Worm (Caenorhabditis elegans): ENCODE data around the gene F29B9.11.
A peak's percentile ranks its signal among the peaks of the same experiment; 100 is the strongest.

Gene F29B9.11

ce11 chrIV:4665079-4665478 lies 5.1 kb upstream of the F29B9.11 start, which contains the start of gene F29B9.1:
TSS of gene F29B9.1 (plus strand) at chrIV:4665379.
- TF ChIP-seq lin-39 (tag; optimal IDR thresholded peaks at IDR 0.05) (no peak), lin-13 (GFP tag; optimal IDR thresholded peaks at IDR 0.05) (no peak), mab-9 (GFP tag; IDR thresholded peaks at IDR 0.05) (no peak), sptf-1 (tag; optimal IDR thresholded peaks at IDR 0.05) (no peak), grh-1 (GFP tag; IDR thresholded peaks at IDR 0.05) (no peak), hpl-2 (GFP tag; optimal IDR thresholded peaks at IDR 0.05) (no peak), xbp-1 (tag; optimal IDR thresholded peaks at IDR 0.05) (no peak), vab-15 (tag; optimal IDR thresholded peaks at IDR 0.05) (no peak), sox-4 (tag; optimal IDR thresholded peaks at IDR 0.05) (no peak), fkh-10 (GFP tag; optimal IDR thresholded peaks at IDR 0.05) (no peak)

ce11 chrIV:4659277-4659676 lies 724 bp downstream of the F29B9.11 start, which contains the start of gene mrps-21:
TSS of gene mrps-21 (minus strand) at chrIV:4659517.
- TF ChIP-seq lsy-2 (tag; optimal IDR thresholded peaks at IDR 0.05) (no peak), ztf-11 (tag; optimal IDR thresholded peaks at IDR 0.05) (no peak), nhr-71 (tag; optimal IDR thresholded peaks at IDR 0.05) (peak; percentile 25), snu-23 (GFP tag; optimal IDR thresholded peaks at IDR 0.05) (no peak), ama-1 (optimal IDR thresholded peaks at IDR 0.05) (peak; percentile 13), hlh-4 (tag; optimal IDR thresholded peaks at IDR 0.05) (no peak)

ce11 chrIV:4657874-4658273 lies 2.1 kb downstream of the F29B9.11 start, which contains the start of gene col-111:
TSS of gene col-111 (minus strand) at chrIV:4657974.
- TF ChIP-seq efl-1 (optimal IDR thresholded peaks at IDR 0.05) (no peak), efl-1 (GFP tag; optimal IDR thresholded peaks at IDR 0.05 in 1 of 2) (peak in 1 of 2 experiments; percentile 55), sptf-1 (tag; optimal IDR thresholded peaks at IDR 0.05) (no peak)

- TF ChIP-seq efl-3 (GFP tag; optimal IDR thresholded peaks at IDR 0.05) (no peak), tlp-1 (tag; optimal IDR thresholded peaks at IDR 0.05) (no peak), dsc-1 (tag; optimal IDR thresholded peaks at IDR 0.05) (no peak), efl-1 (optimal IDR thresholded peaks at IDR 0.05) (no peak), efl-1 (GFP tag; optimal IDR thresholded peaks at IDR 0.05 in 1 of 2) (peak in 1 of 2 experiments; percentile 67)
These were observed 3.6 kb downstream of the F29B9.11 start for ce11 chrIV:4656380-4656779.

- peak; percentile 19 for TF ChIP-seq ceh-8 (GFP tag; optimal IDR thresholded peaks at IDR 0.05)
- no peak for TF ChIP-seq rnt-1 (tag; optimal IDR thresholded peaks at IDR 0.05)
These were observed 4.0 kb downstream of the F29B9.11 start for ce11 chrIV:4655979-4656378.

- TF ChIP-seq lin-13 (GFP tag; optimal IDR thresholded peaks at IDR 0.05): no peak
- no peak for TF ChIP-seq mef-2 (tag; optimal IDR thresholded peaks at IDR 0.05)
- TF ChIP-seq mep-1 (tag; optimal IDR thresholded peaks at IDR 0.05): no peak
- TF ChIP-seq rnt-1 (tag; optimal IDR thresholded peaks at IDR 0.05): no peak
- TF ChIP-seq nhr-76 (tag; optimal IDR thresholded peaks at IDR 0.05): no peak
- TF ChIP-seq elt-3 (tag; optimal IDR thresholded peaks at IDR 0.05): no peak
- no peak for TF ChIP-seq ama-1 (optimal IDR thresholded peaks at IDR 0.05)
- no peak for TF ChIP-seq nhr-47 (tag; optimal IDR thresholded peaks at IDR 0.05)
- TF ChIP-seq nhr-20 (tag; optimal IDR thresholded peaks at IDR 0.05): no peak
These were observed 6.3 kb downstream of the F29B9.11 start for ce11 chrIV:4653708-4654107.

ce11 chrIV:4652962-4653361 lies 7.0 kb downstream of the F29B9.11 start, which contains the start of gene psr-1:
TSS of gene psr-1 (plus strand) at chrIV:4653262.
- TF ChIP-seq sox-4 (tag; optimal IDR thresholded peaks at IDR 0.05) (no peak), zip-4 (GFP tag; optimal IDR thresholded peaks at IDR 0.05) (no peak), nhr-84 (tag; optimal IDR thresholded peaks at IDR 0.05) (no peak), nhr-28 (tag; optimal IDR thresholded peaks at IDR 0.05) (no peak), C34B4.2 (tag; optimal IDR thresholded peaks at IDR 0.05) (no peak), ceh-8 (GFP tag; optimal IDR thresholded peaks at IDR 0.05) (no peak), skn-1 (tag; optimal IDR thresholded peaks at IDR 0.05) (no peak), ets-5 (GFP tag; IDR thresholded peaks at IDR 0.05) (no peak), efl-3 (GFP tag; optimal IDR thresholded peaks at IDR 0.05) (no peak), nhr-20 (tag; optimal IDR thresholded peaks at IDR 0.05) (no peak), jun-1 (tag; optimal IDR thresholded peaks at IDR 0.05) (no peak), hlh-4 (tag; optimal IDR thresholded peaks at IDR 0.05) (no peak), elt-3 (tag; optimal IDR thresholded peaks at IDR 0.05) (no peak), C16A3.4 (tag; optimal IDR thresholded peaks at IDR 0.05) (no peak), swsn-7 (tag; optimal IDR thresholded peaks at IDR 0.05) (no peak), nhr-90 (tag; optimal IDR thresholded peaks at IDR 0.05; ENCODE audit: poor library complexity) (no peak)

All from whole organism, L1 larva.